Fruit fly (Drosophila melanogaster): Measurements from ENCODE around the gene CG18547.

DNA sequence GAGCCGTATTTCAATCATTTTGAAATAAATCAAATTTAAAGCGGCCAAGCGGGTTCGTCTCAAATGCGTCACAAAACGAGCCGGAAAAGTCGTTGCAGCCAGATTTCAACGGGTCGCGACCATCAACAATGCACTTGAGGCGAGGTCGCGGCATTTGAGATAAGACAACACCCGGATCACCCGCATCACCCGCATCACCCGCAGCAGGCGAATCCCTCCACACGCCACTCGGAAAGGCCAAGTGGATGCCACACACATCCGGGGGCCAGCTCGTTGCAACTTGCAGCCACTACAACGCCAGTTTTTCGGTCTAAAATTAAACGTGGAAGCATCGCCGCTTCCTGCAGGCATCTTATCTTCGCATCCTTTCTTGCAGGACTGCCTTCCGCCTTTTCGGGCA lies 26.2 kb upstream of the CG18547 start:
- TF ChIP-seq CTCF (optimal IDR thresholded peaks at IDR 0.05) (no peak), CG8478 (optimal IDR thresholded peaks at IDR 0.05) (no peak)

All from S2 (cell line).